Fruit fly (Drosophila melanogaster) whole organism, embryonic: ENCODE results near the gene RpS14a.

ENCODE experiments used
- Adf1 ChIP-seq: fragments of 200-800 bp; sonication (Bioruptor generic); IDR thresholded peaks from 2 replicates; pipeline ENCODE4 v1.3.6; 2022; ENCODE audit warnings: missing biosample characterization, missing genetic modification characterization
- CG10321 ChIP-seq: fragments of 200-800 bp; sonication (Bioruptor generic); IDR thresholded peaks from 2 replicates; pipeline ENCODE4 v1.3.6; 2022; ENCODE audit warnings: missing biosample characterization, missing genetic modification characterization
- CG10366 ChIP-seq: fragments of 200-800 bp; sonication (Bioruptor generic); IDR thresholded peaks from 2 replicates; pipeline ENCODE4 v1.3.6; 2022; ENCODE audit warnings: missing biosample characterization, missing genetic modification characterization
- CG12659 ChIP-seq: fragments of 200-800 bp; sonication (Bioruptor generic); optimal IDR thresholded peaks from 3 replicates; lab custom pipeline; 2017; ENCODE audit warnings: mild to moderate bottlenecking, missing biosample characterization, missing genetic modification reagents, missing genetic modification characterization
- CG13424 ChIP-seq: fragments of 200-800 bp; sonication (Bioruptor generic); optimal IDR thresholded peaks from 2 replicates; lab custom pipeline; 2019; ENCODE audit warnings: missing biosample characterization, mild to moderate bottlenecking, missing genetic modification characterization, moderate library complexity
- CG14667 ChIP-seq: fragments of 200-800 bp; sonication (Bioruptor generic); IDR thresholded peaks from 2 replicates; pipeline ENCODE4 v1.3.6; 2022; ENCODE audit warnings: missing biosample characterization, missing genetic modification characterization
- CG14860 ChIP-seq: fragments of 200-800 bp; sonication (Bioruptor generic); IDR thresholded peaks from 3 replicates; pipeline ENCODE4 v1.3.6; 2022; ENCODE audit warnings: missing biosample characterization, missing genetic modification characterization; ENCODE audit not compliant: partially characterized antibody
- CG18262 ChIP-seq: fragments of 200-800 bp; optimal IDR thresholded peaks from 3 replicates; lab custom pipeline; 2019; ENCODE audit warnings: missing biosample characterization, mild to moderate bottlenecking, missing genetic modification characterization, moderate library complexity
- CG2120 ChIP-seq: fragments of 200-800 bp; sonication (Bioruptor generic); optimal IDR thresholded peaks from 3 replicates; lab custom pipeline; 2016; ENCODE audit warnings: missing biosample characterization, missing genetic modification characterization
- CG30020 ChIP-seq: fragments of 200-800 bp; optimal IDR thresholded peaks from 2 replicates; lab custom pipeline; 2019; ENCODE audit warnings: missing biosample characterization, mild to moderate bottlenecking, missing genetic modification characterization, moderate library complexity
- CG31224 ChIP-seq: fragments of 200-800 bp; sonication (Bioruptor generic); IDR thresholded peaks from 2 replicates; pipeline ENCODE4 v1.3.6; 2022; ENCODE audit warnings: missing biosample characterization, missing genetic modification characterization
- CG31441 ChIP-seq: fragments of 200-800 bp; sonication (Bioruptor generic); IDR thresholded peaks from 2 replicates; pipeline ENCODE4 v1.3.6; 2022; ENCODE audit warnings: missing biosample characterization, missing genetic modification characterization
- CG33213 ChIP-seq: fragments of 200-800 bp; sonication (Bioruptor generic); optimal IDR thresholded peaks from 3 replicates; lab custom pipeline; 2016; ENCODE audit warnings: missing biosample characterization, missing genetic modification characterization
- CG34224 ChIP-seq: fragments of 200-800 bp; sonication (Bioruptor generic); IDR thresholded peaks from 3 replicates; pipeline ENCODE4 v1.3.6; 2022; ENCODE audit warnings: missing biosample characterization, missing genetic modification characterization; ENCODE audit not compliant: partially characterized antibody
- CG3847 ChIP-seq: fragments of 200-800 bp; sonication (Bioruptor generic); IDR thresholded peaks from 2 replicates; pipeline ENCODE4 v1.3.6; 2022; ENCODE audit warnings: missing biosample characterization, missing genetic modification characterization
- CG4820 ChIP-seq: fragments of 200-800 bp; sonication (Bioruptor generic); optimal IDR thresholded peaks from 3 replicates; lab custom pipeline; 2016; ENCODE audit warnings: missing biosample characterization, missing genetic modification characterization
- CG7556 ChIP-seq: fragments of 200-800 bp; sonication (Bioruptor generic); optimal IDR thresholded peaks from 2 replicates; lab custom pipeline; 2017; ENCODE audit warnings: missing biosample characterization, mild to moderate bottlenecking, missing genetic modification characterization
- CG8089 ChIP-seq: fragments of 200-800 bp; sonication (Bioruptor generic); optimal IDR thresholded peaks from 3 replicates; lab custom pipeline; 2016; ENCODE audit warnings: missing biosample characterization, missing genetic modification characterization
- CG8281 ChIP-seq: fragments of 200-800 bp; sonication (Bioruptor generic); optimal IDR thresholded peaks from 2 replicates; lab custom pipeline; 2018; ENCODE audit warnings: missing biosample characterization, mild to moderate bottlenecking, missing genetic modification characterization, moderate library complexity
- CTCF ChIP-seq: fragments of 200-800 bp; sonication (Bioruptor generic); optimal IDR thresholded peaks from 2 replicates; lab custom pipeline; 2017; ENCODE audit warnings: missing biosample characterization, mild to moderate bottlenecking, missing genetic modification characterization, moderate library complexity
- Camta ChIP-seq: fragments of 200-800 bp; sonication (Bioruptor generic); optimal IDR thresholded peaks from 2 replicates; lab custom pipeline; 2016; ENCODE audit warnings: missing biosample characterization, missing genetic modification characterization
- Hr78 ChIP-seq, 2 experiments: fragments of 200-800 bp in 1 of 2; fragments of >200 bp in 1 of 2; sonication (Bioruptor generic) in 1 of 2; optimal IDR thresholded peaks; 2 replicates each; lab custom pipeline; 2017 to 2019; ENCODE audit warnings: missing biosample characterization in 2 of 2, missing genetic modification characterization in 2 of 2, mild to moderate bottlenecking in 1 of 2, moderate library complexity in 1 of 2
- Nf-YC ChIP-seq: fragments of 200-800 bp; optimal IDR thresholded peaks from 3 replicates; lab custom pipeline; 2019; ENCODE audit warnings: missing biosample characterization, mild to moderate bottlenecking, missing genetic modification characterization, moderate library complexity
- Opbp ChIP-seq: fragments of 200-800 bp; sonication (Bioruptor generic); IDR thresholded peaks from 3 replicates; pipeline ENCODE4 v1.3.6; 2022; ENCODE audit warnings: missing biosample characterization, missing genetic modification characterization; ENCODE audit not compliant: partially characterized antibody
- PHDP ChIP-seq: fragments of 200-800 bp; sonication (Bioruptor generic); optimal IDR thresholded peaks from 3 replicates; lab custom pipeline; 2018; ENCODE audit warnings: missing biosample characterization, mild to moderate bottlenecking, missing genetic modification characterization, moderate library complexity
- Scr ChIP-seq: fragments of 200-800 bp; sonication (Bioruptor generic); IDR thresholded peaks from 2 replicates; pipeline ENCODE4 v1.3.6; 2022; ENCODE audit warnings: missing biosample characterization, missing genetic modification characterization; ENCODE audit not compliant: partially characterized antibody
- Trl ChIP-seq, 3 experiments: fragments of >200 bp in 2 of 3; fragments of 200-800 bp in 1 of 3; sonication (Bioruptor generic) in 1 of 3; optimal IDR thresholded peaks; 2 replicates in 1 of 3; 3 replicates in 2 of 3; lab custom pipeline; 2016 to 2017; ENCODE audit warnings: missing biosample characterization in 1 of 3, missing genetic modification characterization in 1 of 3
- YL-1 ChIP-seq: fragments of 200-800 bp; sonication (Bioruptor generic); optimal IDR thresholded peaks from 3 replicates; lab custom pipeline; 2017; ENCODE audit warnings: missing biosample characterization, mild to moderate bottlenecking, missing genetic modification characterization
- br ChIP-seq: fragments of >200 bp; optimal IDR thresholded peaks from 2 replicates; lab custom pipeline; 2017
- bsh ChIP-seq, 2 experiments: fragments of 200-800 bp; sonication (Bioruptor generic); optimal IDR thresholded peaks; 2 replicates each; lab custom pipeline; 2017 to 2018; ENCODE audit warnings: mild to moderate bottlenecking in 2 of 2, missing biosample characterization in 2 of 2, missing genetic modification characterization in 2 of 2, moderate library complexity in 1 of 2
- cas ChIP-seq: fragments of 200-800 bp; sonication (Bioruptor generic); IDR thresholded peaks from 2 replicates; pipeline ENCODE4 v1.3.6; 2022; ENCODE audit warnings: missing biosample characterization, missing genetic modification characterization
- caup ChIP-seq: fragments of 200-800 bp; sonication (Bioruptor generic); optimal IDR thresholded peaks from 3 replicates; lab custom pipeline; 2017; ENCODE audit warnings: missing biosample characterization, mild to moderate bottlenecking, missing genetic modification characterization, moderate library complexity; ENCODE audit not compliant: severe bottlenecking
- dati ChIP-seq: fragments of 200-800 bp; sonication (Bioruptor generic); IDR thresholded peaks from 2 replicates; pipeline ENCODE4 v1.3.6; 2022; ENCODE audit warnings: missing biosample characterization, missing genetic modification characterization
- dimm ChIP-seq: fragments of 200-800 bp; sonication (Bioruptor generic); IDR thresholded peaks from 2 replicates; pipeline ENCODE4 v1.3.6; 2022; ENCODE audit warnings: missing biosample characterization, missing genetic modification characterization
- ftz-f1 ChIP-seq: fragments of 200-800 bp; sonication (Bioruptor generic); optimal IDR thresholded peaks from 2 replicates; lab custom pipeline; 2016; ENCODE audit warnings: missing biosample characterization, missing genetic modification characterization
- gro ChIP-seq: fragments of 200-800 bp; sonication (Bioruptor generic); optimal IDR thresholded peaks from 2 replicates; lab custom pipeline; 2016; ENCODE audit warnings: missing biosample characterization, missing genetic modification characterization
- hb ChIP-seq: fragments of 200-800 bp; sonication (Bioruptor generic); IDR thresholded peaks from 3 replicates; pipeline ENCODE4 v1.3.6; 2022; ENCODE audit warnings: missing biosample characterization, missing genetic modification characterization; ENCODE audit not compliant: partially characterized antibody
- kay ChIP-seq: fragments of 200-800 bp; sonication (Bioruptor generic); optimal IDR thresholded peaks from 2 replicates; lab custom pipeline; 2016; ENCODE audit warnings: missing biosample characterization, missing genetic modification characterization
- klu ChIP-seq: fragments of 200-800 bp; sonication (Bioruptor generic); IDR thresholded peaks from 2 replicates; pipeline ENCODE4 v1.3.6; 2022; ENCODE audit warnings: missing biosample characterization, missing genetic modification characterization
- maf-S ChIP-seq: fragments of 200-800 bp; sonication (Bioruptor generic); optimal IDR thresholded peaks from 2 replicates; lab custom pipeline; 2016; ENCODE audit warnings: missing biosample characterization, missing genetic modification characterization
- p53 ChIP-seq: fragments of 200-800 bp; sonication (Bioruptor generic); optimal IDR thresholded peaks from 2 replicates; lab custom pipeline; 2016; ENCODE audit warnings: missing biosample characterization, missing genetic modification characterization
- pb ChIP-seq: fragments of 200-800 bp; sonication (Bioruptor generic); optimal IDR thresholded peaks from 3 replicates; lab custom pipeline; 2016; ENCODE audit warnings: missing biosample characterization, missing genetic modification characterization
- row ChIP-seq: fragments of 200-800 bp; sonication (Bioruptor generic); IDR thresholded peaks from 3 replicates; pipeline ENCODE4 v1.3.6; 2022; ENCODE audit warnings: missing biosample characterization, missing genetic modification characterization
- slp2 ChIP-seq: fragments of 200-800 bp; sonication (Bioruptor generic); optimal IDR thresholded peaks from 2 replicates; lab custom pipeline; 2016; ENCODE audit warnings: missing biosample characterization, missing genetic modification characterization
- trh ChIP-seq: fragments of 200-800 bp; sonication (Bioruptor generic); optimal IDR thresholded peaks from 2 replicates; lab custom pipeline; 2016; ENCODE audit warnings: missing biosample characterization, missing genetic modification characterization
- unpg ChIP-seq: fragments of 200-800 bp; sonication (Bioruptor generic); optimal IDR thresholded peaks from 3 replicates; lab custom pipeline; 2018; ENCODE audit warnings: missing biosample characterization, mild to moderate bottlenecking, missing genetic modification characterization, moderate library complexity
- zen2 ChIP-seq: fragments of 200-800 bp; sonication (Bioruptor generic); IDR thresholded peaks from 3 replicates; pipeline ENCODE4 v1.3.6; 2022; ENCODE audit warnings: missing biosample characterization, missing genetic modification characterization; ENCODE audit not compliant: partially characterized antibody
- zfh2 ChIP-seq: fragments of 200-800 bp; sonication (Bioruptor generic); optimal IDR thresholded peaks from 2 replicates; lab custom pipeline; 2016; ENCODE audit warnings: missing biosample characterization, missing genetic modification characterization

Gene RpS14a

dm6 chrX:7908239-7909068, 25.1 kb upstream of the RpS14a start, which contains the start of the genes dpr14 and spidey (continued):
- TF ChIP-seq CG12659 (GFP tag; lab: Kevin White, UChicago), result peak; percentile 92
- TF ChIP-seq row (GFP tag; lab: Robert Waterston, UW), result peak; percentile 98
- TF ChIP-seq Nf-YC (tag; lab: Kevin White, UChicago), result peak; percentile 86
- peak; percentile 46; the same call in 1 of the 3 replicates for TF ChIP-seq CG34224 (GFP tag; lab: Robert Waterston, UW)
- peak; percentile 86 for TF ChIP-seq maf-S (GFP tag; lab: Kevin White, UChicago)
- TF ChIP-seq CG10366 (GFP tag; lab: Robert Waterston, UW), result peak; percentile 89
- TF ChIP-seq CTCF (GFP tag; lab: Kevin White, UChicago), result peak; percentile 42
- TF ChIP-seq Trl (optimal IDR thresholded peaks at IDR 0.05; lab: Kevin White, UChicago), result peak in 1 of 2 experiments; percentile 19
- TF ChIP-seq Trl (GFP tag; optimal IDR thresholded peaks at IDR 0.05; lab: Kevin White, UChicago), result peak; percentile 87
- TF ChIP-seq hb (GFP tag; lab: Robert Waterston, UW), result no peak
- TF ChIP-seq CG8089 (GFP tag; lab: Kevin White, UChicago), result peak; percentile 75
- TF ChIP-seq CG13424 (tag; lab: Kevin White, UChicago), result peak; percentile 92
- TF ChIP-seq gro (GFP tag; lab: Kevin White, UChicago), result peak; percentile 92
- no peak for TF ChIP-seq CG14860 (GFP tag; lab: Robert Waterston, UW)
- peak; percentile 90 for TF ChIP-seq CG7556 (GFP tag; lab: Kevin White, UChicago)
- peak in 1 of 2 experiments; percentile 75 for TF ChIP-seq Hr78 (GFP tag; optimal IDR thresholded peaks at IDR 0.05; lab: Kevin White, UChicago)
- peak; percentile 71 for TF ChIP-seq kay (GFP tag; lab: Kevin White, UChicago)
- peak; percentile 22 for TF ChIP-seq pb (GFP tag; lab: Kevin White, UChicago)
- peak; percentile 5 for TF ChIP-seq p53 (GFP tag; lab: Kevin White, UChicago)
- no peak for TF ChIP-seq dati (GFP tag; lab: Robert Waterston, UW)
- TF ChIP-seq klu (GFP tag; lab: Robert Waterston, UW), result peak; percentile 77
- peak; percentile 93 for TF ChIP-seq PHDP
- TF ChIP-seq trh (GFP tag; lab: Kevin White, UChicago), result peak; percentile 33
- TF ChIP-seq Adf1 (GFP tag; lab: Robert Waterston, UW), result peak; percentile 83; the same call in 1 of the 2 replicates
- peak; percentile 82 for TF ChIP-seq zfh2 (GFP tag; lab: Kevin White, UChicago)
- TF ChIP-seq CG33213 (GFP tag; lab: Kevin White, UChicago), result peak; percentile 80
- TF ChIP-seq Opbp, result 0 out of 3 replicates have a peak, but pooled peaks have one; percentile 7
- peak; percentile 83 for TF ChIP-seq slp2 (GFP tag; lab: Kevin White, UChicago)
- peak; percentile 88 for TF ChIP-seq CG31441
- no peak for TF ChIP-seq zen2 (GFP tag; lab: Robert Waterston, UW)
- peak; percentile 80 for TF ChIP-seq CG31224 (GFP tag; lab: Robert Waterston, UW)
- peak; percentile 28 for TF ChIP-seq ftz-f1
- TF ChIP-seq CG18262 (tag; lab: Kevin White, UChicago), result peak; percentile 90
- peak; percentile 44 to 92 for TF ChIP-seq bsh (GFP tag; optimal IDR thresholded peaks at IDR 0.05; lab: Kevin White, UChicago)
- TF ChIP-seq Camta (GFP tag; lab: Kevin White, UChicago), result peak; percentile 83
- TF ChIP-seq CG30020 (tag; lab: Kevin White, UChicago), result peak; percentile 56
- peak; percentile 88 for TF ChIP-seq YL-1
- peak; percentile 61 for TF ChIP-seq CG8281 (tag; lab: Kevin White, UChicago)
- peak; percentile 86 for TF ChIP-seq CG14667 (GFP tag; lab: Robert Waterston, UW)
- TF ChIP-seq dimm (GFP tag; lab: Robert Waterston, UW), result peak; percentile 70; the same call in 1 of the 2 replicates
- TF ChIP-seq CG3847 (GFP tag; lab: Robert Waterston, UW), result peak; percentile 88
- peak; percentile 67; the same call in 1 of the 2 replicates for TF ChIP-seq cas (GFP tag; lab: Robert Waterston, UW)
- TF ChIP-seq CG2120 (GFP tag; lab: Kevin White, UChicago), result peak; percentile 96
- TF ChIP-seq CG4820 (GFP tag; lab: Kevin White, UChicago), result peak; percentile 81
- peak; percentile 92 for TF ChIP-seq unpg
- peak; percentile 55 for TF ChIP-seq Scr (GFP tag; lab: Robert Waterston, UW)
- no peak for TF ChIP-seq br
- TF ChIP-seq CG10321 (GFP tag; lab: Robert Waterston, UW), result no peak; the same call in 1 of the 2 replicates
- TF ChIP-seq caup (GFP tag; lab: Kevin White, UChicago), result peak; percentile 92
